Worm (Caenorhabditis elegans) whole organism, L4 larva: ENCODE measurements around the gene col-14.

Experiments used
- F49E8.2 ChIP-seq: sonication (generic microtip); optimal IDR thresholded peaks from 2 replicates; lab custom pipeline; 2016; ENCODE audit warnings: missing compliant biosample characterization, mild to moderate bottlenecking, missing genetic modification characterization, borderline replicate concordance
- ZK546.5 ChIP-seq, 2 experiments: sonication (generic microtip); optimal IDR thresholded peaks; 2 replicates each; lab custom pipeline; 2017; ENCODE audit warnings: missing biosample characterization in 2 of 2, missing genetic modification characterization in 2 of 2
- hlh-30 ChIP-seq: sonication (generic microtip); optimal IDR thresholded peaks from 2 replicates; lab custom pipeline; 2017; ENCODE audit warnings: antibody characterized with exemption, mild to moderate bottlenecking, missing genetic modification characterization, missing compliant biosample characterization; ENCODE audit not compliant: insufficient read depth
- lin-13 ChIP-seq: fragments of 150-350 bp; optimal IDR thresholded peaks from 2 replicates; lab custom pipeline; 2014; ENCODE audit warnings: missing biosample characterization, missing genetic modification reagents, missing genetic modification characterization
- mdl-1 ChIP-seq, 2 experiments: fragments of 150-350 bp in 1 of 2; sonication (generic microtip) in 1 of 2; optimal IDR thresholded peaks; 2 replicates each; lab custom pipeline; 2014 to 2017; ENCODE audit warnings: missing biosample characterization in 2 of 2, missing genetic modification characterization in 2 of 2
- nhr-11 ChIP-seq: fragments of 150-350 bp; optimal IDR thresholded peaks from 2 replicates; lab custom pipeline; 2014; ENCODE audit warnings: missing biosample characterization, missing genetic modification characterization
- nhr-111 ChIP-seq: fragments of 200-800 bp; sonication (Bioruptor generic); optimal IDR thresholded peaks from 2 replicates; lab custom pipeline; 2018; ENCODE audit warnings: mild to moderate bottlenecking, missing genetic modification characterization, missing compliant biosample characterization
- nhr-25 ChIP-seq: sonication (generic microtip); optimal IDR thresholded peaks from 2 replicates; lab custom pipeline; 2017; ENCODE audit warnings: missing genetic modification characterization, mild to moderate bottlenecking, missing compliant biosample characterization, antibody characterized with exemption, moderate library complexity, borderline replicate concordance; ENCODE audit not compliant: insufficient read depth
- saeg-2 ChIP-seq: fragments of 200-800 bp; sonication (Bioruptor generic); IDR thresholded peaks from 2 replicates; pipeline ENCODE4 v1.3.6; 2022; ENCODE audit warnings: missing genetic modification reagents, missing genetic modification characterization, missing compliant biosample characterization
- snpc-4 ChIP-seq: fragments of 150-350 bp; optimal IDR thresholded peaks from 2 replicates; lab custom pipeline; 2014; ENCODE audit warnings: missing biosample characterization, missing genetic modification characterization
- zag-1 ChIP-seq: fragments of 150-350 bp; optimal IDR thresholded peaks from 2 replicates; lab custom pipeline; 2014; ENCODE audit warnings: missing biosample characterization, missing genetic modification characterization

ce11 chrIV:7743539-7743938 is 9.7 kb upstream of the col-14 start, which contains the start of gene npr-35:
- TF ChIP-seq nhr-11 (tag; lab: Kevin White, UChicago): no peak
- no peak for TF ChIP-seq snpc-4
- no peak for TF ChIP-seq mdl-1 (tag; optimal IDR thresholded peaks at IDR 0.05; lab: Kevin White, UChicago)
- TF ChIP-seq nhr-111 (GFP tag; lab: Kevin White, UChicago): no peak
- TF ChIP-seq ZK546.5 (tag; optimal IDR thresholded peaks at IDR 0.05; lab: Kevin White, UChicago): no peak
- TF ChIP-seq zag-1: no peak
- TF ChIP-seq lin-13 (GFP tag; lab: Kevin White, UChicago): no peak
- TF ChIP-seq hlh-30 (tag; lab: Kevin White, UChicago): no peak
- no peak for TF ChIP-seq saeg-2 (GFP tag; lab: Robert Waterston, UW)
- TF ChIP-seq F49E8.2 (tag; lab: Kevin White, UChicago): no peak
- no peak for TF ChIP-seq nhr-25 (tag; lab: Kevin White, UChicago)
